Fruit fly (Drosophila melanogaster) S2 (cell line): ENCODE results near the gene eIF3i.

Experiments
- CG8478 ChIP-seq: fragments of >200 bp; optimal IDR thresholded peaks from 2 replicates; lab custom pipeline; 2018
- CTCF ChIP-seq, 2 experiments: fragments of >200 bp; optimal IDR thresholded peaks; 2 replicates each; lab custom pipeline; 2018

eIF3i gene

dm6 chr2L:4967511-4967910 lies at the start of gene eIF3i:
eIF3i (minus strand) TSS chr2L:4967775.
- TF ChIP-seq CTCF (optimal IDR thresholded peaks at IDR 0.05; lab: Kevin White, UChicago): no peak
- no peak for TF ChIP-seq CG8478

dm6 chr2L:5010784-5011260 lies 43.2 kb upstream of the eIF3i start, which contains the start of the genes CG31917, Tfb5 and SelT:
CG31917 (minus strand) TSS chr2L:5010834.
Tfb5 (minus strand) TSS chr2L:5010834.
SelT (plus strand) TSS chr2L:5010922.
- TF ChIP-seq CTCF (optimal IDR thresholded peaks at IDR 0.05; lab: Kevin White, UChicago) (peak in 1 of 2 experiments; percentile 10), CG8478 (no peak)

dm6 chr2L:5009306-5010030 lies 41.9 kb upstream of the eIF3i start, which contains the start of gene Rtnl1:
Rtnl1 (minus strand) TSS chr2L:5009720.
- TF ChIP-seq CG8478: no peak
- TF ChIP-seq CTCF (optimal IDR thresholded peaks at IDR 0.05; lab: Kevin White, UChicago): peak; percentile 53 to 60

dm6 chr2L:5007256-5007655 lies 39.7 kb upstream of the eIF3i start:
- TF ChIP-seq CG8478 (no peak), CTCF (optimal IDR thresholded peaks at IDR 0.05; lab: Kevin White, UChicago) (no peak)

- TF ChIP-seq CTCF (optimal IDR thresholded peaks at IDR 0.05; lab: Kevin White, UChicago) (no peak), CG8478 (no peak)
These were observed 38.7 kb upstream of the eIF3i start for dm6 chr2L:5006323-5006722.

dm6 chr2L:5005464-5005764 lies 37.8 kb upstream of the eIF3i start:
- TF ChIP-seq CTCF (optimal IDR thresholded peaks at IDR 0.05; lab: Kevin White, UChicago): no peak
- no peak for TF ChIP-seq CG8478

dm6 chr2L:5004677-5005463 lies 37.3 kb upstream of the eIF3i start:
- TF ChIP-seq CTCF (optimal IDR thresholded peaks at IDR 0.05; lab: Kevin White, UChicago) (no peak), CG8478 (no peak)

- no peak for TF ChIP-seq CG8478
- peak in 1 of 2 experiments; percentile 56 for TF ChIP-seq CTCF (optimal IDR thresholded peaks at IDR 0.05; lab: Kevin White, UChicago)
These were observed 36.3 kb upstream of the eIF3i start for dm6 chr2L:5003670-5004453.

- TF ChIP-seq CTCF (optimal IDR thresholded peaks at IDR 0.05; lab: Kevin White, UChicago) (no peak), CG8478 (no peak)
These were observed 35.3 kb upstream of the eIF3i start for dm6 chr2L:5002711-5003402.

- TF ChIP-seq CTCF (optimal IDR thresholded peaks at IDR 0.05; lab: Kevin White, UChicago) (no peak), CG8478 (no peak)
These were observed 34.5 kb upstream of the eIF3i start for dm6 chr2L:5002031-5002430.

dm6 chr2L:5001582-5001929 lies 34.0 kb upstream of the eIF3i start:
- no peak for TF ChIP-seq CTCF (optimal IDR thresholded peaks at IDR 0.05; lab: Kevin White, UChicago)
- TF ChIP-seq CG8478: no peak

dm6 chr2L:5000919-5001581 lies 33.5 kb upstream of the eIF3i start:
- TF ChIP-seq CTCF (optimal IDR thresholded peaks at IDR 0.05; lab: Kevin White, UChicago) (peak; percentile 31 to 47), CG8478 (no peak)

dm6 chr2L:5000287-5000871 lies 32.8 kb upstream of the eIF3i start:
- TF ChIP-seq CTCF (optimal IDR thresholded peaks at IDR 0.05; lab: Kevin White, UChicago): no peak
- TF ChIP-seq CG8478: no peak
